Fruit fly (Drosophila melanogaster) whole organism, pupa: ENCODE data around the gene His3.3A.

Experiments
- CG10348 ChIP-seq: fragments of 200-800 bp; sonication (Bioruptor generic); IDR thresholded peaks from 2 replicates; pipeline ENCODE4 v1.3.6; 2022; ENCODE audit warnings: missing biosample characterization, missing genetic modification characterization
- CG12605 ChIP-seq: fragments of 200-800 bp; sonication (Bioruptor generic); IDR thresholded peaks from 2 replicates; pipeline ENCODE4 v1.3.6; 2022; ENCODE audit warnings: missing biosample characterization, missing genetic modification characterization
- CG13204 ChIP-seq: fragments of 200-800 bp; sonication (Bioruptor generic); optimal IDR thresholded peaks from 2 replicates; lab custom pipeline; 2018; ENCODE audit warnings: missing biosample characterization, mild to moderate bottlenecking, missing genetic modification characterization, moderate library complexity
- CG14655 ChIP-seq: fragments of 200-800 bp; sonication (Bioruptor generic); optimal IDR thresholded peaks from 3 replicates; lab custom pipeline; 2017; ENCODE audit warnings: mild to moderate bottlenecking, missing biosample characterization, missing genetic modification reagents, missing genetic modification characterization
- CG15710 ChIP-seq: fragments of 200-800 bp; sonication (Bioruptor generic); optimal IDR thresholded peaks from 2 replicates; lab custom pipeline; 2018; ENCODE audit warnings: missing biosample characterization, mild to moderate bottlenecking, missing genetic modification characterization, moderate library complexity
- CG17806 ChIP-seq: fragments of 200-800 bp; sonication (Bioruptor generic); optimal IDR thresholded peaks from 2 replicates; lab custom pipeline; 2018; ENCODE audit warnings: missing biosample characterization, mild to moderate bottlenecking, missing genetic modification characterization, moderate library complexity
- CG32121 ChIP-seq: fragments of 200-800 bp; sonication (Bioruptor generic); IDR thresholded peaks from 2 replicates; pipeline ENCODE4 v1.3.6; 2022; ENCODE audit warnings: missing biosample characterization, missing genetic modification characterization
- CG34367 ChIP-seq: fragments of 200-800 bp; sonication (Bioruptor generic); optimal IDR thresholded peaks from 2 replicates; lab custom pipeline; 2018; ENCODE audit warnings: missing biosample characterization, mild to moderate bottlenecking, missing genetic modification characterization
- CG4496 ChIP-seq: fragments of 200-800 bp; sonication (Bioruptor generic); IDR thresholded peaks from 3 replicates; pipeline ENCODE4 v1.3.6; 2022; ENCODE audit warnings: missing biosample characterization, missing genetic modification characterization
- CG8159 ChIP-seq: fragments of 200-800 bp; sonication (Bioruptor generic); optimal IDR thresholded peaks from 3 replicates; lab custom pipeline; 2018; ENCODE audit warnings: missing biosample characterization, mild to moderate bottlenecking, missing genetic modification characterization, moderate library complexity
- CG8301 ChIP-seq: fragments of 200-800 bp; sonication (Bioruptor generic); optimal IDR thresholded peaks from 2 replicates; lab custom pipeline; 2018; ENCODE audit warnings: missing biosample characterization, mild to moderate bottlenecking, missing genetic modification characterization
- CG9948 ChIP-seq: fragments of 200-800 bp; sonication (Bioruptor generic); optimal IDR thresholded peaks from 2 replicates; lab custom pipeline; 2018; ENCODE audit warnings: missing biosample characterization, mild to moderate bottlenecking, missing genetic modification characterization, moderate library complexity
- D1 ChIP-seq: fragments of 200-800 bp; sonication (Bioruptor generic); optimal IDR thresholded peaks from 2 replicates; lab custom pipeline; 2018; ENCODE audit warnings: missing biosample characterization, mild to moderate bottlenecking, missing genetic modification characterization, moderate library complexity
- EcR ChIP-seq: fragments of 200-800 bp; sonication (Bioruptor generic); optimal IDR thresholded peaks from 3 replicates; lab custom pipeline; 2019; ENCODE audit warnings: missing biosample characterization, missing genetic modification characterization, mild to moderate bottlenecking, moderate library complexity, missing genetic modification reagents
- Ets98B ChIP-seq: fragments of 200-800 bp; sonication (Bioruptor generic); IDR thresholded peaks from 2 replicates; pipeline ENCODE4 v1.3.6; 2022; ENCODE audit warnings: missing biosample characterization, missing genetic modification characterization
- Pif1A ChIP-seq: fragments of 200-800 bp; sonication (Bioruptor generic); optimal IDR thresholded peaks from 3 replicates; lab custom pipeline; 2016; ENCODE audit warnings: missing biosample characterization, missing genetic modification characterization
- Pif1B ChIP-seq: fragments of 200-800 bp; sonication (Bioruptor generic); optimal IDR thresholded peaks from 3 replicates; lab custom pipeline; 2016; ENCODE audit warnings: missing biosample characterization, missing genetic modification characterization
- Snoo ChIP-seq: fragments of 200-800 bp; sonication (Bioruptor generic); optimal IDR thresholded peaks from 3 replicates; lab custom pipeline; 2017; ENCODE audit warnings: missing biosample characterization, mild to moderate bottlenecking, missing genetic modification characterization, inconsistent platforms
- fd96Ca ChIP-seq: fragments of 200-800 bp; sonication (Bioruptor generic); IDR thresholded peaks from 3 replicates; pipeline ENCODE4 v1.3.6; 2022; ENCODE audit warnings: missing biosample characterization, missing genetic modification characterization
- gl ChIP-seq: fragments of 200-800 bp; sonication (Bioruptor generic); optimal IDR thresholded peaks from 2 replicates; lab custom pipeline; 2018; ENCODE audit warnings: missing biosample characterization, mild to moderate bottlenecking, missing genetic modification characterization
- rn ChIP-seq: fragments of 200-800 bp; sonication (Bioruptor generic); IDR thresholded peaks from 2 replicates; pipeline ENCODE4 v1.3.6; 2022; ENCODE audit warnings: missing biosample characterization, missing genetic modification characterization

Gene His3.3A

DNA sequence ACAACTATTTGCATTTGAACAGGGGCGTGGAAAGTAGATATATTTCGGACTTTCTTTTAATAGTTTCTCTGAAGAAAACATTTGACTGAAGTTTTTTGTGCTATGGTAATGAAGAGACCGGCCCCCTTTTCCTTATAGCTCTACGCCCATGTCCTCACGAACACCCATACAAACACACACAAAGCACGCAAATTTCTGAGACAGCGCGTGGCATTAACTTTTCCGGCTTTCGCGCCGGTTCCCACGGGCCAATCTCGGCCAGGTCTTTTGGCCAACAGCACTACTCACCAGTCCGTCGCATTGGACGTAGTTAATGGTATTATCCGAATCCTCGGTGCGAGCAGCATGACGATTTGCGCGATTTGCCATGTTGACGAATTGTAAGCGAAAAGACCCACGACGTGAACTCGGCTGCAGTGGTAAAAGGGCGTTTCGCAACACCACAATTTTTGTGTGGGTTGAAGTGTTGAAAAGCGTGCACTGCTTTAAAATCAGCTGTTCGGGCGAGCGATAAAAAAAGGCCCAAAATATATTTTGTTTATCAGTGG lies 2.4 kb upstream of the His3.3A start, which contains the start of gene senju:
Gene senju (plus strand): TSS at position 477 of the 548 bp plus-strand sequence.
- TF ChIP-seq Pif1B (GFP tag; lab: Kevin White, UChicago) = peak; percentile 80
- no peak for TF ChIP-seq CG10348 (GFP tag; lab: Robert Waterston, UW)
- peak; percentile 58; the same call in 1 of the 2 replicates for TF ChIP-seq rn (GFP tag; lab: Robert Waterston, UW)
- TF ChIP-seq CG8301 (tag; lab: Kevin White, UChicago) = peak; percentile 79
- TF ChIP-seq CG13204 (GFP tag; lab: Kevin White, UChicago) = no peak
- no peak for TF ChIP-seq D1 (tag; lab: Kevin White, UChicago)
- TF ChIP-seq CG4496 (GFP tag; lab: Robert Waterston, UW) = peak; percentile 89
- peak; percentile 79 for TF ChIP-seq CG32121 (GFP tag; lab: Robert Waterston, UW)
- TF ChIP-seq Snoo (tag; lab: Kevin White, UChicago) = peak; percentile 80
- peak; percentile 73 for TF ChIP-seq CG12605 (GFP tag; lab: Robert Waterston, UW)
- TF ChIP-seq CG9948 (tag; lab: Kevin White, UChicago) = peak; percentile 71
- TF ChIP-seq CG15710 (tag; lab: Kevin White, UChicago) = peak; percentile 77
- peak; percentile 89 for TF ChIP-seq Pif1A (GFP tag; lab: Kevin White, UChicago)
- peak; percentile 89 for TF ChIP-seq fd96Ca (GFP tag; lab: Robert Waterston, UW)
- TF ChIP-seq Ets98B (GFP tag; lab: Robert Waterston, UW) = peak; percentile 87
- TF ChIP-seq CG14655 = no peak
- peak; percentile 68 for TF ChIP-seq CG34367 (tag; lab: Kevin White, UChicago)
- TF ChIP-seq CG17806 (tag; lab: Kevin White, UChicago) = peak; percentile 77
- TF ChIP-seq gl = peak; percentile 65
- TF ChIP-seq EcR (GFP tag; lab: Kevin White, UChicago) = peak; percentile 57
- TF ChIP-seq CG8159 (tag; lab: Kevin White, UChicago) = peak; percentile 74

DNA sequence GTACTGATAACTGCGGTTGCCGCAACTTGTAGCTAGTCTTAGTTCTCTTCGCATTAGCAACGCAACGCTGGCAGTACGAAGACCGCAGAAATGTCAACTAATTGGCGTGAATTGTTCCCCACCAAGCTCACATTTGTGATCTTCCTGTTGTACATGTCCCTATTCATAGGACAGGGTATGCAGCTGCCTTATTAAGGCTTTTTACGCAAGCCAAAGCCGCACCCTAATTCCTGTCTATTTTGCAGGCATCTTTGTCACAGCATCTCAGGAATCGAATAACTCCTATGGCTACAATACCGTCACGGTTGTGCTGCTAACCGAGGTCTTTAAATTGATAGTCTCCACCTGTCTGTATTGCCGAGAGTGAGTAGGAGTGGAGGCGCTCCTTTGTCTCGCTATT lies 1.9 kb upstream of the His3.3A start, which contains the start of gene eIF3h:
Gene eIF3h (minus strand): TSS at position 101 of the 400 bp plus-strand sequence.
- TF ChIP-seq Pif1A (GFP tag; lab: Kevin White, UChicago) (no peak), CG13204 (GFP tag; lab: Kevin White, UChicago) (no peak), CG8301 (tag; lab: Kevin White, UChicago) (no peak), D1 (tag; lab: Kevin White, UChicago) (no peak), Ets98B (GFP tag; lab: Robert Waterston, UW) (no peak), EcR (GFP tag; lab: Kevin White, UChicago) (no peak), CG34367 (tag; lab: Kevin White, UChicago) (no peak), rn (GFP tag; lab: Robert Waterston, UW) (no peak), CG17806 (tag; lab: Kevin White, UChicago) (no peak), CG9948 (tag; lab: Kevin White, UChicago) (no peak), CG10348 (GFP tag; lab: Robert Waterston, UW) (no peak), Pif1B (GFP tag; lab: Kevin White, UChicago) (no peak)
- TF ChIP-seq, all 21 proteins: peak for 0

DNA sequence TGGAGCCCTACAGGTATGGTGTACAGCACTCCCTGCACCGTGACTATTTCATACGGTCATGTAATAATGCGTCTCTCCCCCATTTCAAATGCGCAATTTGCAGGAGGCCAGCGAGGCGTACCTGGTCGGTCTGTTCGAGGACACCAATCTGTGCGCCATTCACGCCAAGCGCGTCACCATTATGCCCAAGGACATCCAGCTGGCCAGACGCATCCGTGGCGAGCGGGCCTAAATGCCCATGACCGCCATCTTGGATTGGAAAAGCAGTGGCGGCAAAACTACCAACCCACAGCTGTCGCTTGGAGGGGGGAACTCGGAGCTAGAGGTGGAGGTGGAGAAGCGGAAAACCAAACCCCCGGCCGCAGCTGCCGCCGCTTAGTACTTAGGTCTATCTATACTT lies 670 bp downstream of the His3.3A start:
- TF ChIP-seq Pif1B (GFP tag; lab: Kevin White, UChicago) (no peak), CG34367 (tag; lab: Kevin White, UChicago) (no peak), fd96Ca (GFP tag; lab: Robert Waterston, UW) (no peak), CG13204 (GFP tag; lab: Kevin White, UChicago) (no peak), CG14655 (no peak), EcR (GFP tag; lab: Kevin White, UChicago) (no peak), CG15710 (tag; lab: Kevin White, UChicago) (no peak), D1 (tag; lab: Kevin White, UChicago) (no peak), Snoo (tag; lab: Kevin White, UChicago) (no peak)
- TF ChIP-seq, all 21 proteins: peak for 0

- no peak for TF ChIP-seq Pif1A (GFP tag; lab: Kevin White, UChicago)
- no peak for TF ChIP-seq gl
- TF ChIP-seq fd96Ca (GFP tag; lab: Robert Waterston, UW) = no peak
- TF ChIP-seq CG8301 (tag; lab: Kevin White, UChicago) = no peak
- no peak for TF ChIP-seq CG8159 (tag; lab: Kevin White, UChicago)
- no peak for TF ChIP-seq CG10348 (GFP tag; lab: Robert Waterston, UW)
- no peak for TF ChIP-seq CG12605 (GFP tag; lab: Robert Waterston, UW)
- no peak for TF ChIP-seq Pif1B (GFP tag; lab: Kevin White, UChicago)
- no peak for TF ChIP-seq CG15710 (tag; lab: Kevin White, UChicago)
- no peak for TF ChIP-seq CG4496 (GFP tag; lab: Robert Waterston, UW)
- TF ChIP-seq CG34367 (tag; lab: Kevin White, UChicago) = no peak
- TF ChIP-seq rn (GFP tag; lab: Robert Waterston, UW) = no peak
These were observed 3.2 kb downstream of the His3.3A start, which contains the start of gene Nepl3 for dm6 chr2L:5058094-5058493. Nepl3 (minus strand) TSS chr2L:5058248.

- TF ChIP-seq CG8301 (tag; lab: Kevin White, UChicago) (peak; percentile 39), Snoo (tag; lab: Kevin White, UChicago) (peak; percentile 49), CG17806 (tag; lab: Kevin White, UChicago) (peak; percentile 31), CG34367 (tag; lab: Kevin White, UChicago) (peak; percentile 43), CG4496 (GFP tag; lab: Robert Waterston, UW) (peak; percentile 40; the same call in 1 of the 3 replicates), CG15710 (tag; lab: Kevin White, UChicago) (peak; percentile 52), CG32121 (GFP tag; lab: Robert Waterston, UW) (no peak), rn (GFP tag; lab: Robert Waterston, UW) (no peak), CG8159 (tag; lab: Kevin White, UChicago) (peak; percentile 62), CG9948 (tag; lab: Kevin White, UChicago) (peak; percentile 41), Pif1A (GFP tag; lab: Kevin White, UChicago) (no peak)
These were observed 4.9 kb downstream of the His3.3A start, which contains the start of gene Rpn11 for dm6 chr2L:5059645-5060254. Rpn11 (minus strand) TSS chr2L:5059790.
